Worm (Caenorhabditis elegans) whole organism, L1 larva: ENCODE measurements around the gene F11E6.4.

Source experiments
- C04F5.9 ChIP-seq: sonication (generic microtip); optimal IDR thresholded peaks from 2 replicates; lab custom pipeline; 2016; ENCODE audit warnings: missing genetic modification characterization, missing compliant biosample characterization
- ama-1 ChIP-seq: fragments of 150-350 bp; optimal IDR thresholded peaks from 2 replicates; lab custom pipeline; 2014
- ces-1 ChIP-seq: fragments of 150-350 bp; optimal IDR thresholded peaks from 2 replicates; lab custom pipeline; 2014; ENCODE audit warnings: missing biosample characterization, missing genetic modification reagents, missing genetic modification characterization
- efl-1 ChIP-seq, 4 experiments: fragments of 150-350 bp; optimal IDR thresholded peaks in 3 of 4; peaks in 1 of 4; 1 replicate in 1 of 4; 2 replicates in 3 of 4; lab custom pipeline; 2014; ENCODE audit warnings: missing biosample characterization in 2 of 4, missing genetic modification characterization in 2 of 4, missing genetic modification reagents in 2 of 4
- unc-62 ChIP-seq: fragments of 150-350 bp; optimal IDR thresholded peaks from 2 replicates; lab custom pipeline; 2014; ENCODE audit warnings: missing biosample characterization, missing genetic modification reagents, missing genetic modification characterization

DNA sequence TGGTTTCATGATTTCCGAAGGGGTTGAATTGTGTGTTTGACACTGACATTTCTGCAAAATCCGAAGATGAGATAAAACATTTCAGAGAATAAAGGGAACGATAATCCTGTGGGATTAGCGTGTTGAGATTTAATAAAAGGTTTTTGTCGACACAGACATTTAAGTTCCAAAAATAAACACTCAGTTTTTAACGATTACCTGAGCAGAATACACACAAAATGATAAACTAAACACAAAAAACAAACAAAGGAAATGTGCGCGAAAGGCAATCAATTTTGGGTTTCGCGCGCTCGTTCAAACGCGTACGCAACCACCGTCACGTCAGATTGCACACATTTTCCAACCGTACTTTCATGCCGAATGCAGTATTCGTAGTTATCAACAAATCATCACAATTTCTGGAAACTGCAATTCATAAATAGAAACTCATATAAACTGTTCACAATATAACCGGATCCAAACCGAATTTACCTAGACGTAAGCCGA, 8.9 kb downstream of the F11E6.4 start, which contains the start of gene rif-1.1:
- peak; percentile 93 to 94 for TF ChIP-seq efl-1 (optimal IDR thresholded peaks at IDR 0.05; lab: Kevin White, UChicago)
- TF ChIP-seq efl-1 (GFP tag; optimal IDR thresholded peaks at IDR 0.05 in 1 of 2; lab: Kevin White, UChicago), result peak; percentile 93 to 99
- TF ChIP-seq ama-1 (lab: Kevin White, UChicago), result no peak
- no peak for TF ChIP-seq unc-62 (GFP tag; lab: Kevin White, UChicago)
- TF ChIP-seq C04F5.9 (tag; lab: Kevin White, UChicago), result no peak
- TF ChIP-seq ces-1 (GFP tag; lab: Kevin White, UChicago), result no peak
